Worm (Caenorhabditis elegans) whole organism, mixed stage, embryonic: ENCODE data around the gene aaim-1.

Experiments used
- bed-3 ChIP-seq: fragments of 200-800 bp; sonication (Bioruptor generic); optimal IDR thresholded peaks from 3 replicates; lab custom pipeline; 2018; ENCODE audit warnings: mild to moderate bottlenecking, missing genetic modification characterization, moderate library complexity, missing compliant biosample characterization
- drap-1 ChIP-seq: fragments of 200-800 bp; sonication (Bioruptor generic); optimal IDR thresholded peaks from 3 replicates; lab custom pipeline; 2018; ENCODE audit warnings: mild to moderate bottlenecking, missing genetic modification characterization, missing compliant biosample characterization
- elt-3 ChIP-seq: fragments of 150-350 bp; optimal IDR thresholded peaks from 2 replicates; lab custom pipeline; 2014; ENCODE audit warnings: missing biosample characterization, missing genetic modification characterization
- lsy-2 ChIP-seq: fragments of 150-350 bp; optimal IDR thresholded peaks from 2 replicates; lab custom pipeline; 2014; ENCODE audit warnings: missing biosample characterization, missing genetic modification characterization
- nhr-12 ChIP-seq: fragments of 150-350 bp; optimal IDR thresholded peaks from 2 replicates; lab custom pipeline; 2014; ENCODE audit warnings: missing biosample characterization, missing genetic modification characterization
- nhr-2 ChIP-seq: fragments of 150-350 bp; optimal IDR thresholded peaks from 2 replicates; lab custom pipeline; 2014; ENCODE audit warnings: missing biosample characterization, missing genetic modification characterization
- nhr-28 ChIP-seq: fragments of 150-350 bp; optimal IDR thresholded peaks from 2 replicates; lab custom pipeline; 2014; ENCODE audit warnings: missing biosample characterization, missing genetic modification characterization
- nhr-76 ChIP-seq: sonication (generic microtip); optimal IDR thresholded peaks from 2 replicates; lab custom pipeline; 2017; ENCODE audit warnings: missing biosample characterization, missing genetic modification characterization
- pha-4 ChIP-seq: fragments of 150-350 bp; optimal IDR thresholded peaks from 2 replicates; lab custom pipeline; 2018; ENCODE audit warnings: missing biosample characterization, missing genetic modification reagents, missing genetic modification characterization
- snpc-4 ChIP-seq: fragments of 150-350 bp; optimal IDR thresholded peaks from 2 replicates; lab custom pipeline; 2014; ENCODE audit warnings: missing biosample characterization, missing genetic modification characterization
- sptf-1 ChIP-seq: sonication (generic microtip); optimal IDR thresholded peaks from 2 replicates; lab custom pipeline; 2017; ENCODE audit warnings: mild to moderate bottlenecking, missing genetic modification characterization, moderate library complexity, missing compliant biosample characterization
- tbx-8 ChIP-seq: fragments of 200-800 bp; sonication (Bioruptor generic); optimal IDR thresholded peaks from 2 replicates; lab custom pipeline; 2018; ENCODE audit warnings: mild to moderate bottlenecking, missing genetic modification characterization, moderate library complexity, missing compliant biosample characterization
- unc-39 ChIP-seq: fragments of 150-350 bp; optimal IDR thresholded peaks from 2 replicates; lab custom pipeline; 2014; ENCODE audit warnings: missing biosample characterization, missing genetic modification characterization

ce11 chrX:6533038-6533437, 29.2 kb downstream of the aaim-1 start:
- no peak for TF ChIP-seq pha-4 (tag; lab: Kevin White, UChicago)
- no peak for TF ChIP-seq lsy-2 (tag; lab: Kevin White, UChicago)
- TF ChIP-seq sptf-1 (tag; lab: Kevin White, UChicago): no peak
- TF ChIP-seq snpc-4 (tag; lab: Kevin White, UChicago): no peak
- TF ChIP-seq nhr-2: no peak
- TF ChIP-seq unc-39: no peak
- TF ChIP-seq tbx-8 (GFP tag; lab: Kevin White, UChicago): no peak
- no peak for TF ChIP-seq nhr-12 (tag; lab: Kevin White, UChicago)
- TF ChIP-seq bed-3 (GFP tag; lab: Kevin White, UChicago): no peak
- TF ChIP-seq elt-3 (tag; lab: Kevin White, UChicago): no peak
- no peak for TF ChIP-seq drap-1 (GFP tag; lab: Kevin White, UChicago)
- TF ChIP-seq nhr-76 (tag; lab: Kevin White, UChicago): no peak
- no peak for TF ChIP-seq nhr-28
